Worm (Caenorhabditis elegans) whole organism, late embryonic: ENCODE results near the gene rpc-11.

Experiments
- ama-1 ChIP-seq: fragments of 150-350 bp; optimal IDR thresholded peaks from 2 replicates; lab custom pipeline; 2014
- ceh-9 ChIP-seq: sonication (generic microtip); optimal IDR thresholded peaks from 2 replicates; lab custom pipeline; 2016; ENCODE audit warnings: mild to moderate bottlenecking, missing genetic modification characterization, inconsistent platforms, missing compliant biosample characterization
- dve-1 ChIP-seq: sonication (generic microtip); optimal IDR thresholded peaks from 2 replicates; lab custom pipeline; 2017; ENCODE audit warnings: antibody characterized with exemption, mild to moderate bottlenecking, missing genetic modification characterization, missing compliant biosample characterization
- hlh-13 ChIP-seq: fragments of 200-800 bp; sonication (Bioruptor generic); optimal IDR thresholded peaks from 2 replicates; lab custom pipeline; 2018; ENCODE audit warnings: mild to moderate bottlenecking, missing genetic modification characterization, missing compliant biosample characterization
- rnt-1 ChIP-seq: sonication (generic microtip); optimal IDR thresholded peaks from 2 replicates; lab custom pipeline; 2016; ENCODE audit warnings: missing genetic modification characterization, missing compliant biosample characterization
- sox-2 ChIP-seq: fragments of 200-800 bp; sonication (Bioruptor generic); IDR thresholded peaks from 2 replicates; pipeline ENCODE4 v1.3.6; 2022; ENCODE audit warnings: missing genetic modification reagents, missing genetic modification characterization, missing compliant biosample characterization
- unc-3 ChIP-seq, 2 experiments: fragments of 200-800 bp in 1 of 2; sonication (Bioruptor generic) in 1 of 2; sonication (generic microtip) in 1 of 2; conservative IDR thresholded peaks in 1 of 2; optimal IDR thresholded peaks in 1 of 2; 2 replicates each; pipeline versions ENCODE4 v1.3.6 to Lab custom; 2016 to 2022; ENCODE audit warnings: missing compliant biosample characterization in 2 of 2, missing genetic modification characterization in 2 of 2, missing genetic modification reagents in 1 of 2

DNA sequence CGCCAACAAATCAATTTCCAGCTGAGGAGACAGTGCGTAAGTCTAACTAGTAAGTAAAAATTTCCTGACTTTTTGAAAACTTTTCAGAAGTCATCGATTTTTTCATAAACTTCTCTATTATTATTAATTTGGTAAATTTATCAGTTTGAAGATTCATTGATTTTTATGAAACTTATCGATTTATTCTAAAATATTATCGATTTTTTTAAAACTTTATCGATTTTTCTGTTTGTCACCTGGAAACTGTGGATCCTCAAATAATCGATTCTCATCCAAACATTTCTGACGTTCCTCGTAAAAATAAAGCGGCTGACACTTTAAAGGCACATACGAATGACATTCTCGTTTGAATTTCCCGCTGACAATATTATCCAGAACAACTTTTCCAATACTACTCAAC, 24.1 kb upstream of the rpc-11 start:
- TF ChIP-seq unc-3 (GFP tag; conservative IDR thresholded peaks at IDR 0.05; lab: Robert Waterston, UW) (no peak), unc-3 (tag; optimal IDR thresholded peaks at IDR 0.05; lab: Kevin White, UChicago) (no peak), rnt-1 (tag; lab: Kevin White, UChicago) (no peak), sox-2 (no peak), ama-1 (lab: Kevin White, UChicago) (no peak), ceh-9 (tag; lab: Kevin White, UChicago) (no peak), hlh-13 (GFP tag; lab: Kevin White, UChicago) (no peak), dve-1 (tag; lab: Kevin White, UChicago) (no peak)
